Worm (Caenorhabditis elegans) whole organism, L3 larva: ENCODE measurements around the gene ugt-11.

Experiments
- elt-1 ChIP-seq: fragments of 150-350 bp; optimal IDR thresholded peaks from 2 replicates; lab custom pipeline; 2014; ENCODE audit warnings: missing biosample characterization, missing genetic modification characterization
- mml-1 ChIP-seq: fragments of 150-350 bp; sonication (generic microtip); optimal IDR thresholded peaks from 3 replicates; lab custom pipeline; 2014; ENCODE audit warnings: missing biosample characterization, missing genetic modification characterization
- nhr-12 ChIP-seq: fragments of 150-350 bp; optimal IDR thresholded peaks from 2 replicates; lab custom pipeline; 2014; ENCODE audit warnings: missing biosample characterization, missing genetic modification characterization
- zag-1 ChIP-seq: fragments of 150-350 bp; optimal IDR thresholded peaks from 2 replicates; lab custom pipeline; 2014; ENCODE audit warnings: missing biosample characterization, missing genetic modification characterization

DNA sequence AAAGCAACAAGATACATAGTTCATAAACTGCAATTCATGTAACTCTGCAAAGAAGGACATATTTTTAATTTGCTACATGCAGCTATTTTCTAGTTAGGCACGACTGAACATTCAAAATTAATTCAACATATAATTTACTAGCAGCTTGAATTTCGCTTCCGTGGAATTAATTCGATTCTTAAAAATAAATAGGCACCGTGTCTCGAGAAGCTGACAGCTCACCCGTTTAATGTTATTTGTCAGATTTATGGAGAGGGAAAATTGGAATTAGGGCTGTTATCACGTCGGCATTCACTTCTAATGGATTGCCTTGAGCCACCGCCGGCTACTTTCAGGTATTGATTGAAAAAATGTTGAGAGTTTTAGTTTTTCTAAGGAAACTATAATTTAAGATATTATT is 31.5 kb upstream of the ugt-11 start, which contains the start of gene srh-21:
- TF ChIP-seq zag-1 (no peak), elt-1 (tag; lab: Kevin White, UChicago) (no peak), mml-1 (tag; lab: Kevin White, UChicago) (no peak), nhr-12 (tag; lab: Kevin White, UChicago) (no peak)
